Worm (Caenorhabditis elegans): ENCODE measurements around the gene odr-3.

odr-3 gene

ce11 chrV:13264245-13264644, 14.9 kb upstream of the odr-3 start, which contains the start of gene zip-5:
Gene zip-5 (plus strand): TSS chrV:13264545.
- TF ChIP-seq lin-13 (GFP tag; optimal IDR thresholded peaks at IDR 0.05), result no peak
- no peak for TF ChIP-seq ama-1 (optimal IDR thresholded peaks at IDR 0.05)
- no peak for TF ChIP-seq ceh-20 (GFP tag; IDR thresholded peaks at IDR 0.05)
- no peak for TF ChIP-seq dmd-8 (GFP tag; IDR thresholded peaks at IDR 0.05)
- TF ChIP-seq lim-7 (GFP tag; IDR thresholded peaks at IDR 0.05), result no peak
- no peak for TF ChIP-seq fkh-10 (GFP tag; optimal IDR thresholded peaks at IDR 0.05)
- no peak for TF ChIP-seq nhr-28 (tag; optimal IDR thresholded peaks at IDR 0.05)
- no peak for TF ChIP-seq egl-27 (tag; optimal IDR thresholded peaks at IDR 0.05)
- no peak for TF ChIP-seq Y48G9A.11 (GFP tag; IDR thresholded peaks at IDR 0.05)
- no peak for TF ChIP-seq zfp-2 (tag; optimal IDR thresholded peaks at IDR 0.05)
- no peak for TF ChIP-seq nhr-10 (tag; optimal IDR thresholded peaks at IDR 0.05)
- no peak for TF ChIP-seq lsy-2 (tag; optimal IDR thresholded peaks at IDR 0.05)
- no peak for TF ChIP-seq ZK337.2 (GFP tag; IDR thresholded peaks at IDR 0.05)
- TF ChIP-seq ZK546.5 (tag; optimal IDR thresholded peaks at IDR 0.05), result no peak
- no peak for TF ChIP-seq nhr-111 (GFP tag; optimal IDR thresholded peaks at IDR 0.05)
- no peak for TF ChIP-seq lin-15B (tag; optimal IDR thresholded peaks at IDR 0.05)
- TF ChIP-seq nhr-11 (tag; optimal IDR thresholded peaks at IDR 0.05), result no peak
- TF ChIP-seq lin-29 (GFP tag; IDR thresholded peaks at IDR 0.05), result no peak
- TF ChIP-seq nhr-48 (tag; optimal IDR thresholded peaks at IDR 0.05), result no peak

- peak; percentile 71 for TF ChIP-seq php-3 (GFP tag; IDR thresholded peaks at IDR 0.05)
- peak in 1 of 2 experiments; percentile 72 for TF ChIP-seq hif-1 (tag; optimal IDR thresholded peaks at IDR 0.05)
- peak; percentile 92 for TF ChIP-seq dmd-6 (GFP tag; IDR thresholded peaks at IDR 0.05)
- no peak for TF ChIP-seq F44E2.7 (GFP tag; IDR thresholded peaks at IDR 0.05)
- peak; percentile 76 for TF ChIP-seq nhr-48 (tag; optimal IDR thresholded peaks at IDR 0.05)
- no peak for TF ChIP-seq mep-1 (tag; optimal IDR thresholded peaks at IDR 0.05)
- no peak for TF ChIP-seq fkh-10 (GFP tag; optimal IDR thresholded peaks at IDR 0.05)
- TF ChIP-seq nhr-6 (tag; optimal IDR thresholded peaks at IDR 0.05), result peak; percentile 86
- no peak for TF ChIP-seq daf-16 (GFP tag; optimal IDR thresholded peaks at IDR 0.05)
- peak; percentile 93 for TF ChIP-seq daf-16 (tag; optimal IDR thresholded peaks at IDR 0.05)
- no peak for TF ChIP-seq gei-8 (GFP tag; optimal IDR thresholded peaks at IDR 0.05)
- peak; percentile 47 for TF ChIP-seq dve-1 (tag; optimal IDR thresholded peaks at IDR 0.05; ENCODE audit: insufficient read depth)
- TF ChIP-seq hlh-11 (tag; optimal IDR thresholded peaks at IDR 0.05), result peak; percentile 76
- peak in 1 of 2 experiments; percentile 38 for TF ChIP-seq mdl-1 (tag; optimal IDR thresholded peaks at IDR 0.05)
- no peak for TF ChIP-seq snpc-4 (tag; optimal IDR thresholded peaks at IDR 0.05)
- TF ChIP-seq pqm-1 (tag; optimal IDR thresholded peaks at IDR 0.05), result peak; percentile 51
- TF ChIP-seq ceh-62 (tag; optimal IDR thresholded peaks at IDR 0.05), result no peak
- peak; percentile 71 for TF ChIP-seq nhr-28 (tag; optimal IDR thresholded peaks at IDR 0.05)
- TF ChIP-seq nhr-77 (tag; optimal IDR thresholded peaks at IDR 0.05), result peak; percentile 32
- peak; percentile 23 for TF ChIP-seq nhr-102 (tag; optimal IDR thresholded peaks at IDR 0.05)
- 0 out of 2 replicates have a peak, but pooled peaks have one; percentile 25 for TF ChIP-seq zfp-3 (GFP tag; conservative IDR thresholded peaks at IDR 0.05)
- 0 out of 2 replicates have a peak, but pooled peaks have one; percentile 45 for TF ChIP-seq tra-1 (GFP tag; IDR thresholded peaks at IDR 0.05)
- peak in 1 of 2 experiments; percentile 3 for TF ChIP-seq lsy-2 (tag; optimal IDR thresholded peaks at IDR 0.05)
- TF ChIP-seq hmg-1.1 (GFP tag; IDR thresholded peaks at IDR 0.05), result 0 out of 2 replicates have a peak, but pooled peaks have one; percentile 16
- TF ChIP-seq nhr-42 (GFP tag; IDR thresholded peaks at IDR 0.05), result 0 out of 2 replicates have a peak, but pooled peaks have one; percentile 24
- TF ChIP-seq rbr-2 (tag; optimal IDR thresholded peaks at IDR 0.05), result no peak
- peak in 1 of 2 experiments; percentile 74 for TF ChIP-seq unc-62 (GFP tag; optimal IDR thresholded peaks at IDR 0.05 in 1 of 2)
- no peak for TF ChIP-seq unc-62 (tag; optimal IDR thresholded peaks at IDR 0.05)
- no peak for TF ChIP-seq pha-4 (GFP tag; IDR thresholded peaks at IDR 0.05)
- TF ChIP-seq pha-4 (tag; optimal IDR thresholded peaks at IDR 0.05), result no peak
Observed at ce11 chrV:13262781-13263318, 13.5 kb upstream of the odr-3 start.
